Fruit fly (Drosophila melanogaster): ENCODE results near the gene RpS17.

- TF ChIP-seq Dll (optimal IDR thresholded peaks at IDR 0.05) (no peak), pan (optimal IDR thresholded peaks at IDR 0.05) (no peak)
These were observed 32.1 kb upstream of the RpS17 start for dm6 chr3L:9461670-9462246.

Data from whole organism.